Fruit fly (Drosophila melanogaster): ENCODE measurements around the gene jigr1.

jigr1 gene

dm6 chr3R:25652066-25652720 lies 14.6 kb downstream of the jigr1 start:
- peak; percentile 82; the same call in 3 of the 4 replicates for TF ChIP-seq chinmo (GFP tag; IDR thresholded peaks at IDR 0.05; ENCODE audit: partially characterized antibody)
- TF ChIP-seq D (optimal IDR thresholded peaks at IDR 0.05), result no peak
- TF ChIP-seq D (GFP tag; optimal IDR thresholded peaks at IDR 0.05), result no peak
- peak; percentile 77 for TF ChIP-seq CG9437 (GFP tag; optimal IDR thresholded peaks at IDR 0.05)
- TF ChIP-seq pros (GFP tag; optimal IDR thresholded peaks at IDR 0.05), result peak; percentile 12
- TF ChIP-seq onecut (GFP tag; IDR thresholded peaks at IDR 0.05), result no peak
- peak; percentile 68 for TF ChIP-seq mirr (GFP tag; optimal IDR thresholded peaks at IDR 0.05)
- TF ChIP-seq E2f2 (GFP tag; IDR thresholded peaks at IDR 0.05), result peak; percentile 36; the same call in 1 of the 2 replicates
- peak; percentile 29 for TF ChIP-seq pzg (GFP tag; optimal IDR thresholded peaks at IDR 0.05)
- no peak for TF ChIP-seq jumu (GFP tag; optimal IDR thresholded peaks at IDR 0.05)
- TF ChIP-seq nom (GFP tag; optimal IDR thresholded peaks at IDR 0.05), result no peak
- TF ChIP-seq hbn (GFP tag; IDR thresholded peaks at IDR 0.05; ENCODE audit: partially characterized antibody), result no peak
- TF ChIP-seq ci (GFP tag; IDR thresholded peaks at IDR 0.05), result no peak; the same call in 2 of the 3 replicates
- peak; percentile 5 for TF ChIP-seq Dek (tag; optimal IDR thresholded peaks at IDR 0.05)
- TF ChIP-seq CG11093 (GFP tag; IDR thresholded peaks at IDR 0.05), result no peak
- TF ChIP-seq caup (GFP tag; optimal IDR thresholded peaks at IDR 0.05; ENCODE audit: severe bottlenecking), result no peak
- TF ChIP-seq CG14860 (GFP tag; IDR thresholded peaks at IDR 0.05; ENCODE audit: partially characterized antibody), result no peak
- TF ChIP-seq gcm (GFP tag; optimal IDR thresholded peaks at IDR 0.05), result no peak
- TF ChIP-seq Sin3A (optimal IDR thresholded peaks at IDR 0.05), result no peak
- no peak for TF ChIP-seq br (optimal IDR thresholded peaks at IDR 0.05)
- TF ChIP-seq Nf-YC (tag; optimal IDR thresholded peaks at IDR 0.05), result peak; percentile 18
- no peak for TF ChIP-seq croc (GFP tag; conservative IDR thresholded peaks at IDR 0.05)
- TF ChIP-seq chif (GFP tag; optimal IDR thresholded peaks at IDR 0.05), result no peak
- peak; percentile 5 for TF ChIP-seq pb (GFP tag; optimal IDR thresholded peaks at IDR 0.05)
- TF ChIP-seq CG15269 (tag; optimal IDR thresholded peaks at IDR 0.05), result peak; percentile 18
- TF ChIP-seq her (GFP tag; optimal IDR thresholded peaks at IDR 0.05), result peak; percentile 69
- TF ChIP-seq CG6272 (GFP tag; IDR thresholded peaks at IDR 0.05), result no peak
- TF ChIP-seq CG6791 (GFP tag; IDR thresholded peaks at IDR 0.05; ENCODE audit: partially characterized antibody), result peak; percentile 66
- peak; percentile 15 for TF ChIP-seq CG7987 (GFP tag; optimal IDR thresholded peaks at IDR 0.05)
- no peak for TF ChIP-seq Xbp1 (GFP tag; optimal IDR thresholded peaks at IDR 0.05)
- TF ChIP-seq Vsx1 (GFP tag; optimal IDR thresholded peaks at IDR 0.05), result peak; percentile 58
- TF ChIP-seq dysf (GFP tag; IDR thresholded peaks at IDR 0.05), result 0 out of 3 replicates have a peak, but pooled peaks have one; percentile 7
- TF ChIP-seq Drgx (GFP tag; IDR thresholded peaks at IDR 0.05), result peak; percentile 42; the same call in 1 of the 2 replicates
- TF ChIP-seq CG43689 (GFP tag; IDR thresholded peaks at IDR 0.05), result no peak
- TF ChIP-seq CG3163 (GFP tag; optimal IDR thresholded peaks at IDR 0.05), result peak; percentile 5
- no peak for TF ChIP-seq CG14965 (GFP tag; optimal IDR thresholded peaks at IDR 0.05; ENCODE audit: borderline replicate concordance)
- TF ChIP-seq tna (GFP tag; IDR thresholded peaks at IDR 0.05; ENCODE audit: partially characterized antibody), result 0 out of 2 replicates have a peak, but pooled peaks have one; percentile 17
- peak; percentile 87 for TF ChIP-seq exex (tag; optimal IDR thresholded peaks at IDR 0.05)
- peak; percentile 61 for TF ChIP-seq Abd-B (GFP tag; optimal IDR thresholded peaks at IDR 0.05)
- peak; percentile 49 for TF ChIP-seq bcd (GFP tag; optimal IDR thresholded peaks at IDR 0.05)
- TF ChIP-seq Bgb (GFP tag; IDR thresholded peaks at IDR 0.05; ENCODE audit: partially characterized antibody), result peak; percentile 38; the same call in 1 of the 2 replicates
- TF ChIP-seq BtbVII (GFP tag; optimal IDR thresholded peaks at IDR 0.05), result peak; percentile 22
- peak; percentile 49; the same call in 1 of the 2 replicates for TF ChIP-seq CG13287 (GFP tag; IDR thresholded peaks at IDR 0.05; ENCODE audit: partially characterized antibody)
- peak; percentile 56 for TF ChIP-seq B-H2 (GFP tag; optimal IDR thresholded peaks at IDR 0.05)
- peak; percentile 41 for TF ChIP-seq CG3995 (GFP tag; optimal IDR thresholded peaks at IDR 0.05)
- TF ChIP-seq hb (GFP tag; IDR thresholded peaks at IDR 0.05; ENCODE audit: partially characterized antibody), result no peak
- peak; percentile 97 for TF ChIP-seq CG18011 (GFP tag; optimal IDR thresholded peaks at IDR 0.05)
- TF ChIP-seq CG18619 (GFP tag; optimal IDR thresholded peaks at IDR 0.05), result no peak
- peak; percentile 22; the same call in 1 of the 2 replicates for TF ChIP-seq Rfx (GFP tag; IDR thresholded peaks at IDR 0.05)
